Worm (Caenorhabditis elegans): Measurements from ENCODE around the gene ent-7.

ent-7 gene

ce11 chrIV:10016977-10017376 is at the start of gene ent-7:
Gene ent-7, plus strand, starts transcription at chrIV:10017277.
- no peak for TF ChIP-seq unc-62 (GFP tag; optimal IDR thresholded peaks at IDR 0.05)

ce11 chrIV:9969081-9969480 is 48.0 kb upstream of the ent-7 start, which contains the start of the genes kin-5 and C47E12.11:
Gene kin-5, minus strand, starts transcription at chrIV:9969181.
Gene C47E12.11, plus strand, starts transcription at chrIV:9969400.
- no peak for TF ChIP-seq unc-62 (GFP tag; optimal IDR thresholded peaks at IDR 0.05)

- TF ChIP-seq unc-62 (GFP tag; optimal IDR thresholded peaks at IDR 0.05), result no peak
These were observed 44.4 kb upstream of the ent-7 start, which contains the start of the genes C47E12.12 and C47E12.10 for ce11 chrIV:9972629-9973028. Gene C47E12.12, minus strand, starts transcription at chrIV:9972729. Gene C47E12.10, plus strand, starts transcription at chrIV:9972800.

ce11 chrIV:9974392-9974791 is 42.7 kb upstream of the ent-7 start, which contains the start of gene C47E12.9:
Gene C47E12.9, plus strand, starts transcription at chrIV:9974692.
- no peak for TF ChIP-seq unc-62 (GFP tag; optimal IDR thresholded peaks at IDR 0.05)

ce11 chrIV:9976284-9976683 is 40.8 kb upstream of the ent-7 start, which contains the start of gene C47E12.14:
Gene C47E12.14, minus strand, starts transcription at chrIV:9976384.
- TF ChIP-seq unc-62 (GFP tag; optimal IDR thresholded peaks at IDR 0.05), result no peak

ce11 chrIV:9977602-9978172 is 39.4 kb upstream of the ent-7 start, which contains the start of gene dhp-2:
Gene dhp-2, plus strand, starts transcription at chrIV:9978122.
- TF ChIP-seq unc-62 (GFP tag; optimal IDR thresholded peaks at IDR 0.05), result no peak

- TF ChIP-seq unc-62 (GFP tag; optimal IDR thresholded peaks at IDR 0.05), result no peak
These were observed 34.8 kb upstream of the ent-7 start, which contains the start of gene rrp-1 for ce11 chrIV:9982226-9982794. Gene rrp-1, minus strand, starts transcription at chrIV:9982276.

- no peak for TF ChIP-seq unc-62 (GFP tag; optimal IDR thresholded peaks at IDR 0.05)
These were observed 34.2 kb upstream of the ent-7 start, which contains the start of gene mam-2 for ce11 chrIV:9982895-9983294. Gene mam-2, plus strand, starts transcription at chrIV:9983195.

ce11 chrIV:9989416-9989815 is 27.7 kb upstream of the ent-7 start:
- TF ChIP-seq unc-62 (GFP tag; optimal IDR thresholded peaks at IDR 0.05), result no peak

ce11 chrIV:9993403-9994132 is 23.5 kb upstream of the ent-7 start:
- no peak for TF ChIP-seq unc-62 (GFP tag; optimal IDR thresholded peaks at IDR 0.05)

- no peak for TF ChIP-seq unc-62 (GFP tag; optimal IDR thresholded peaks at IDR 0.05)
These were observed 22.1 kb upstream of the ent-7 start, which contains the start of gene uba-1 for ce11 chrIV:9994895-9995394. Gene uba-1, minus strand, starts transcription at chrIV:9994945.

ce11 chrIV:9998487-9999218 is 18.4 kb upstream of the ent-7 start, which contains the start of gene pyp-1:
Gene pyp-1, minus strand, starts transcription at chrIV:9998925.
- no peak for TF ChIP-seq unc-62 (GFP tag; optimal IDR thresholded peaks at IDR 0.05)

- TF ChIP-seq unc-62 (GFP tag; optimal IDR thresholded peaks at IDR 0.05), result no peak
These were observed 15.3 kb upstream of the ent-7 start, which contains the start of gene C47E12.3 for ce11 chrIV:10001748-10002147. Gene C47E12.3, minus strand, starts transcription at chrIV:10001848.

- no peak for TF ChIP-seq unc-62 (GFP tag; optimal IDR thresholded peaks at IDR 0.05)
These were observed 13.7 kb upstream of the ent-7 start, which contains the start of the genes C47E12.2 and sars-1 for ce11 chrIV:10003372-10003771. Gene C47E12.2, minus strand, starts transcription at chrIV:10003502. Gene sars-1, plus strand, starts transcription at chrIV:10003726.

- TF ChIP-seq unc-62 (GFP tag; optimal IDR thresholded peaks at IDR 0.05), result no peak
These were observed 10.3 kb upstream of the ent-7 start, which contains the start of gene C47E12.13 for ce11 chrIV:10006792-10007191. Gene C47E12.13, minus strand, starts transcription at chrIV:10006892.
